Fruit fly (Drosophila melanogaster): ENCODE measurements around the gene CG13003.
A peak's percentile ranks its signal among the peaks of the same experiment; 100 is the strongest.

Gene CG13003

DNA sequence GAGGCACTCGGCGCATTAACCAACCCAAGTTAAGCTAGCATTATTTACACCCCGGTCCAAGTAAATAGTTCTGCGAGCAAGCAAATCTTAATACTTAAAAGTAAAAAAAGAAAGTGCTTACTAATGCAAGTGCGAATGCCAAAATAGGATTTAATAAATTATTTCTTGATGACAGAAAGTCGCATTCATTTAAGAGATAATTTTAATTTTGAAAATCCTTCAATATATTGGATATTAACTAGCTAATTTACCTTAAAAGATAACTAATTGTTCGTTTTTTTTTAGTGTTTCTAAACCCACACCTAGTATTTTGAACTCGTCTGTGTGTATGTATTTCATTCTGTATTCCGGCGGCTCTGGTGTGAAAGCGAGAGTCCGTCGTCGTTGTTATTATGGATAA lies 21.6 kb downstream of the CG13003 start (continued):
- peak; percentile 48 for TF ChIP-seq CG4424 (GFP tag; optimal IDR thresholded peaks at IDR 0.05)
- TF ChIP-seq CG5180 (GFP tag; optimal IDR thresholded peaks at IDR 0.05): peak; percentile 37
- peak; percentile 43 for TF ChIP-seq ewg (GFP tag; optimal IDR thresholded peaks at IDR 0.05)
- TF ChIP-seq bab2 (GFP tag; optimal IDR thresholded peaks at IDR 0.05): peak; percentile 2
- peak; percentile 46 for TF ChIP-seq lmd (GFP tag; IDR thresholded peaks at IDR 0.05)
- TF ChIP-seq lola (GFP tag; optimal IDR thresholded peaks at IDR 0.05): peak in 1 of 3 experiments; percentile 15
- peak; percentile 63 for TF ChIP-seq grau (tag; optimal IDR thresholded peaks at IDR 0.05)
- TF ChIP-seq br (optimal IDR thresholded peaks at IDR 0.05): no peak
- TF ChIP-seq Ptx1 (GFP tag; IDR thresholded peaks at IDR 0.05): peak; percentile 65; the same call in 1 of the 2 replicates
- TF ChIP-seq CG8765 (GFP tag; IDR thresholded peaks at IDR 0.05): no peak
- no peak for TF ChIP-seq Bgb (GFP tag; IDR thresholded peaks at IDR 0.05; ENCODE audit: partially characterized antibody)
- peak; percentile 31; the same call in 1 of the 2 replicates for TF ChIP-seq wor (GFP tag; IDR thresholded peaks at IDR 0.05)
- no peak for TF ChIP-seq H15 (GFP tag; IDR thresholded peaks at IDR 0.05)
- peak; percentile 26 for TF ChIP-seq fd3F (GFP tag; optimal IDR thresholded peaks at IDR 0.05)
- no peak for TF ChIP-seq kay (GFP tag; optimal IDR thresholded peaks at IDR 0.05)
- TF ChIP-seq dpn (GFP tag; optimal IDR thresholded peaks at IDR 0.05): peak; percentile 33 to 44
- peak; percentile 26 for TF ChIP-seq CG2875 (GFP tag; optimal IDR thresholded peaks at IDR 0.05)
- TF ChIP-seq Nf-YC (tag; optimal IDR thresholded peaks at IDR 0.05): peak; percentile 14
- TF ChIP-seq CG13775 (GFP tag; optimal IDR thresholded peaks at IDR 0.05): peak; percentile 25
- peak; percentile 56 for TF ChIP-seq CG12391 (tag; optimal IDR thresholded peaks at IDR 0.05)
- TF ChIP-seq Abd-B (GFP tag; optimal IDR thresholded peaks at IDR 0.05): peak; percentile 43
- TF ChIP-seq CG8924 (tag; optimal IDR thresholded peaks at IDR 0.05): peak; percentile 43
- peak; percentile 10 for TF ChIP-seq CG5245 (GFP tag; optimal IDR thresholded peaks at IDR 0.05)
- no peak for TF ChIP-seq Aef1 (GFP tag; IDR thresholded peaks at IDR 0.05)
- TF ChIP-seq CG6654 (GFP tag; optimal IDR thresholded peaks at IDR 0.05): peak; percentile 6
- peak; percentile 23; the same call in 1 of the 2 replicates for TF ChIP-seq CG10366 (GFP tag; IDR thresholded peaks at IDR 0.05)
- peak; percentile 43 for TF ChIP-seq BtbVII (GFP tag; optimal IDR thresholded peaks at IDR 0.05)
- peak; percentile 34 for TF ChIP-seq Nf-YB (GFP tag; optimal IDR thresholded peaks at IDR 0.05)
- TF ChIP-seq CG34376 (GFP tag; optimal IDR thresholded peaks at IDR 0.05): no peak
- TF ChIP-seq CG11504 (tag; optimal IDR thresholded peaks at IDR 0.05): peak; percentile 83
- peak in 1 of 2 experiments; percentile 7 for TF ChIP-seq Hr78 (GFP tag; optimal IDR thresholded peaks at IDR 0.05)
- TF ChIP-seq Awh (GFP tag; IDR thresholded peaks at IDR 0.05): peak; percentile 15; the same call in 1 of the 2 replicates
- peak; percentile 50 for TF ChIP-seq CG17385 (GFP tag; optimal IDR thresholded peaks at IDR 0.05)
- TF ChIP-seq lilli (GFP tag; optimal IDR thresholded peaks at IDR 0.05): peak; percentile 27
- peak; percentile 3 for TF ChIP-seq CG6254 (GFP tag; optimal IDR thresholded peaks at IDR 0.05)
- no peak for TF ChIP-seq jumu (GFP tag; optimal IDR thresholded peaks at IDR 0.05)
- TF ChIP-seq tgo (GFP tag; IDR thresholded peaks at IDR 0.05): peak; percentile 61; the same call in 2 of the 3 replicates
- peak; percentile 41 for TF ChIP-seq CG9727 (GFP tag; optimal IDR thresholded peaks at IDR 0.05)
- TF ChIP-seq CG2678 (tag; optimal IDR thresholded peaks at IDR 0.05): peak; percentile 80
- no peak for TF ChIP-seq grn (GFP tag; optimal IDR thresholded peaks at IDR 0.05)
- no peak for TF ChIP-seq gcm2 (GFP tag; optimal IDR thresholded peaks at IDR 0.05)
- no peak for TF ChIP-seq Sin3A (optimal IDR thresholded peaks at IDR 0.05)
- peak; percentile 23 for TF ChIP-seq CG11723 (GFP tag; optimal IDR thresholded peaks at IDR 0.05)
- peak; percentile 86 for TF ChIP-seq Blimp-1 (GFP tag; optimal IDR thresholded peaks at IDR 0.05)
- TF ChIP-seq CG6854 (GFP tag; optimal IDR thresholded peaks at IDR 0.05): peak; percentile 37
- TF ChIP-seq Sry-β (GFP tag; optimal IDR thresholded peaks at IDR 0.05): no peak
- TF ChIP-seq CG3995 (GFP tag; optimal IDR thresholded peaks at IDR 0.05): no peak
- no peak for TF ChIP-seq CG13287 (GFP tag; IDR thresholded peaks at IDR 0.05; ENCODE audit: partially characterized antibody)
- TF ChIP-seq pan (optimal IDR thresholded peaks at IDR 0.05): no peak
- peak in 1 of 2 experiments; percentile 53 for TF ChIP-seq pan (GFP tag; optimal IDR thresholded peaks at IDR 0.05 in 1 of 2, IDR thresholded peaks at IDR 0.05 in 1 of 2)
